Worm (Caenorhabditis elegans): Measurements from ENCODE around the gene F17C11.4.
A peak's percentile ranks its signal among the peaks of the same experiment; 100 is the strongest.

The F17C11.4 gene

DNA sequence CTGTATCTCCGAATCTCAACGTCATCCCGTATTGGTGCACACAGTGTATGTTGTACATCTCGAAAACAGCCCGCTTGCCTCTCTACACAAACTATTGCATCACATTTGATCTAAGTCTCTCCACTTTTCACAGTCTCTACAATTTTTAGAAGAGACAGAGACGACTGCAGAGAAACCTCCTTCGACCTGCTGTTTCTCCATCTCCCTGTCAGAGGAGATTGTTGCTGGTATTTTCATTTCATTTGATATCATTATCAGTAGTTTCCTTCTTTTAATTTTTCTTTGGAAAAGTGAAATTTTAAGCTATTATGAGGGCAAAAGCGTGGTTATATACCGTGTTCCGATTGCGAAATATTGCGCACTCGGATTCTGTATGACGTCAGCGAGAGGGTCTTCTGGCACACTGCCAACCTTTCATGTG is 11.1 kb upstream of the F17C11.4 start:
- TF ChIP-seq ceh-14 (tag; optimal IDR thresholded peaks at IDR 0.05) (no peak), tbx-7 (tag; optimal IDR thresholded peaks at IDR 0.05) (no peak), ref-2 (tag; optimal IDR thresholded peaks at IDR 0.05) (peak; percentile 37), pag-3 (tag; optimal IDR thresholded peaks at IDR 0.05; ENCODE audit: borderline replicate concordance) (no peak), ceh-9 (tag; optimal IDR thresholded peaks at IDR 0.05) (no peak), ceh-30 (tag; optimal IDR thresholded peaks at IDR 0.05) (no peak), C38D4.7 (GFP tag; optimal IDR thresholded peaks at IDR 0.05) (no peak), Y22D7AL.16 (tag; optimal IDR thresholded peaks at IDR 0.05) (no peak), pqm-1 (tag; optimal IDR thresholded peaks at IDR 0.05) (peak; percentile 49), unc-42 (tag; optimal IDR thresholded peaks at IDR 0.05) (peak; percentile 24), pax-1 (tag; optimal IDR thresholded peaks at IDR 0.05) (no peak), elt-2 (tag; optimal IDR thresholded peaks at IDR 0.05) (peak; percentile 71), unc-55 (GFP tag; optimal IDR thresholded peaks at IDR 0.05) (peak; percentile 29), elt-4 (tag; optimal IDR thresholded peaks at IDR 0.05) (no peak), ceh-45 (GFP tag; IDR thresholded peaks at IDR 0.05) (no peak), ceh-34 (tag; optimal IDR thresholded peaks at IDR 0.05) (no peak), unc-3 (GFP tag; conservative IDR thresholded peaks at IDR 0.05) (no peak), unc-3 (tag; optimal IDR thresholded peaks at IDR 0.05) (no peak), nfya-1 (tag; optimal IDR thresholded peaks at IDR 0.05) (peak; percentile 68), fkh-10 (GFP tag; optimal IDR thresholded peaks at IDR 0.05) (no peak), ahr-1 (tag; optimal IDR thresholded peaks at IDR 0.05) (no peak), ceh-31 (tag; optimal IDR thresholded peaks at IDR 0.05) (no peak)

DNA sequence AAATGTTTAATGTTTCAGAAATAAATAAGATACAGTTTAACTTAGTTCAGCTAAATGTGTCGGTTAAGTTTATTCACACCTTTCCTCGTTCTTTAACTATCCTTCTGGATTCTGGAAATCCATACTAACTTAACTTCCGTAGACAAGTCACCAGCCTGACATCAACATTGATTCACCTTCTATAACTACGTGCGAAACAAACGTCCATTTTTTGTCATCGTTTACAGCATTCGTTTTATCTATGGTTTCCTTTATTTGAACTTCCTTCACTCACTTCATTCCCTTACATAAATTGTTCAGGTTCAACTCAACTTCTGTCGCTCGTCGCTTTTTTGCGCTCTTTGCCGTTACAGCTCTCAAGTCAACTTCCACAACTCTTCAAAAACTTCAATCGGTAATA is 10.5 kb upstream of the F17C11.4 start, which contains the start of gene F17C11.26:
TSS of gene F17C11.26 (plus strand) at position 301 of the 400 bp plus-strand sequence.
- TF ChIP-seq hlh-8 (tag; optimal IDR thresholded peaks at IDR 0.05) (no peak), unc-86 (tag; optimal IDR thresholded peaks at IDR 0.05) (no peak), odd-2 (tag; optimal IDR thresholded peaks at IDR 0.05) (no peak), elt-4 (tag; optimal IDR thresholded peaks at IDR 0.05) (no peak), tbx-2 (tag; optimal IDR thresholded peaks at IDR 0.05) (no peak), pax-1 (tag; optimal IDR thresholded peaks at IDR 0.05) (no peak), unc-42 (tag; optimal IDR thresholded peaks at IDR 0.05) (no peak), pqm-1 (tag; optimal IDR thresholded peaks at IDR 0.05) (no peak), ceh-18 (tag; optimal IDR thresholded peaks at IDR 0.05) (no peak), pat-9 (tag; optimal IDR thresholded peaks at IDR 0.05) (no peak), ceh-6 (GFP tag; optimal IDR thresholded peaks at IDR 0.05) (no peak), lin-11 (tag; optimal IDR thresholded peaks at IDR 0.05) (no peak), pha-2 (tag; optimal IDR thresholded peaks at IDR 0.05) (no peak), ama-1 (optimal IDR thresholded peaks at IDR 0.05) (no peak), ceh-34 (tag; optimal IDR thresholded peaks at IDR 0.05) (no peak), npax-4 (tag; optimal IDR thresholded peaks at IDR 0.05) (no peak)

DNA sequence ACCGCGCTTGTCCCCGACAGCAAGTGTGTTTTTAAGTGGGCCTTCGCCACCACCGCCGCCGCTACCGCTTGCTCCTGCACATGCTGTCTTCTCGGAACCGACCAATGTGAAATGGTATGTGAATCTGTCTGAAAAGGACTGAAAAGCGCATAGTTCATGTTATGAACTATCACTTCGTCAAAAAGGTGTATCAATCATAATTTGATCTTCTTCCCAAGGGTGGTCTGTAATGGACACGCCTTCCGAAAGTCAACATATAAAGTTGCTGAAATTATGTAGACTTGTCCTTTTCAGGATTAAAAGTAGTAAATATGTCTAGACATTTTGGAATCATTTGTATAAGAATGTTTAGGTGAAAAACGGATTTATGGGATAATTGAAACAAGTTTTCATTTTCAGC is 9.5 kb upstream of the F17C11.4 start, which contains the start of gene zip-9:
TSS of gene zip-9 (plus strand) at position 301 of the 400 bp plus-strand sequence.
- TF ChIP-seq ceh-48 (tag; optimal IDR thresholded peaks at IDR 0.05) = no peak
- no peak for TF ChIP-seq ztf-16 (tag; optimal IDR thresholded peaks at IDR 0.05)
- no peak for TF ChIP-seq ceh-18 (tag; optimal IDR thresholded peaks at IDR 0.05)
- no peak for TF ChIP-seq dmd-4 (tag; optimal IDR thresholded peaks at IDR 0.05; ENCODE audit: borderline replicate concordance)
- no peak for TF ChIP-seq che-1 (tag; optimal IDR thresholded peaks at IDR 0.05)
- TF ChIP-seq fkh-6 (tag; optimal IDR thresholded peaks at IDR 0.05) = no peak
- TF ChIP-seq lim-6 (tag; optimal IDR thresholded peaks at IDR 0.05) = no peak
- no peak for TF ChIP-seq pag-3 (tag; optimal IDR thresholded peaks at IDR 0.05; ENCODE audit: borderline replicate concordance)
- no peak for TF ChIP-seq pqm-1 (tag; optimal IDR thresholded peaks at IDR 0.05)
- TF ChIP-seq elt-2 (tag; optimal IDR thresholded peaks at IDR 0.05) = no peak
- no peak for TF ChIP-seq ceh-22 (tag; optimal IDR thresholded peaks at IDR 0.05)
- TF ChIP-seq unc-3 (GFP tag; conservative IDR thresholded peaks at IDR 0.05) = no peak
- no peak for TF ChIP-seq unc-3 (tag; optimal IDR thresholded peaks at IDR 0.05)
- no peak for TF ChIP-seq fax-1 (tag; optimal IDR thresholded peaks at IDR 0.05)
- TF ChIP-seq ttx-3 (tag; optimal IDR thresholded peaks at IDR 0.05) = no peak
- no peak for TF ChIP-seq eyg-1 (tag; optimal IDR thresholded peaks at IDR 0.05)
- no peak for TF ChIP-seq T23F11.4 (GFP tag; optimal IDR thresholded peaks at IDR 0.05)
- no peak for TF ChIP-seq rnt-1 (tag; optimal IDR thresholded peaks at IDR 0.05)
- TF ChIP-seq sdc-2 (tag; optimal IDR thresholded peaks at IDR 0.05) = no peak
- no peak for TF ChIP-seq pros-1 (tag; optimal IDR thresholded peaks at IDR 0.05)
